Fruit fly (Drosophila melanogaster) whole organism, embryonic: ENCODE measurements around the gene CG6149.

Experiments used
- Adf1 ChIP-seq: fragments of 200-800 bp; sonication (Bioruptor generic); IDR thresholded peaks from 2 replicates; pipeline ENCODE4 v1.3.6; 2022; ENCODE audit warnings: missing biosample characterization, missing genetic modification characterization
- Awh ChIP-seq: fragments of 200-800 bp; sonication (Bioruptor generic); IDR thresholded peaks from 2 replicates; pipeline ENCODE4, ENCODE4 v1.3.6; 2022; ENCODE audit warnings: missing biosample characterization, missing genetic modification characterization
- B-H1 ChIP-seq: fragments of 200-800 bp; sonication (Bioruptor generic); IDR thresholded peaks from 3 replicates; pipeline ENCODE4 v1.3.6; 2022; ENCODE audit warnings: missing biosample characterization, missing genetic modification characterization
- Bteb2 ChIP-seq: fragments of 200-800 bp; sonication (Bioruptor generic); optimal IDR thresholded peaks from 2 replicates; lab custom pipeline; 2016; ENCODE audit warnings: missing biosample characterization, missing genetic modification characterization
- CG14014 ChIP-seq: fragments of 200-800 bp; sonication (Bioruptor generic); IDR thresholded peaks from 2 replicates; pipeline ENCODE4 v1.3.6; 2022; ENCODE audit warnings: missing biosample characterization, missing genetic modification characterization
- CG16813 ChIP-seq: fragments of 200-800 bp; sonication (Bioruptor generic); IDR thresholded peaks from 3 replicates; pipeline ENCODE4 v1.3.6; 2022; ENCODE audit warnings: missing biosample characterization, missing genetic modification characterization; ENCODE audit not compliant: partially characterized antibody
- CG16815 ChIP-seq: fragments of 200-800 bp; sonication (Bioruptor generic); optimal IDR thresholded peaks from 3 replicates; lab custom pipeline; 2017; ENCODE audit warnings: missing biosample characterization, mild to moderate bottlenecking, missing genetic modification characterization
- CG18476 ChIP-seq: fragments of 200-800 bp; sonication (Bioruptor generic); optimal IDR thresholded peaks from 2 replicates; lab custom pipeline; 2016; ENCODE audit warnings: missing biosample characterization, mild to moderate bottlenecking, missing genetic modification characterization
- CG32772 ChIP-seq: fragments of 200-800 bp; sonication (Bioruptor generic); IDR thresholded peaks from 2 replicates; pipeline ENCODE4 v1.3.6; 2022; ENCODE audit warnings: missing biosample characterization, missing genetic modification characterization
- CG3726 ChIP-seq: fragments of 200-800 bp; sonication (Bioruptor generic); IDR thresholded peaks from 3 replicates; pipeline ENCODE4, ENCODE4 v1.3.6; 2022; ENCODE audit warnings: missing biosample characterization, missing genetic modification characterization
- CG4360 ChIP-seq: fragments of 200-800 bp; sonication (Bioruptor generic); IDR thresholded peaks from 2 replicates; pipeline ENCODE4 v1.3.6; 2022; ENCODE audit warnings: missing biosample characterization, missing genetic modification characterization
- CG4617 ChIP-seq: fragments of 200-800 bp; sonication (Bioruptor generic); optimal IDR thresholded peaks from 3 replicates; lab custom pipeline; 2016; ENCODE audit warnings: missing biosample characterization, missing genetic modification characterization, borderline replicate concordance
- CG6689 ChIP-seq: fragments of 200-800 bp; sonication (Bioruptor generic); IDR thresholded peaks from 2 replicates; pipeline ENCODE4 v1.3.6; 2022; ENCODE audit warnings: missing biosample characterization, missing genetic modification characterization
- CG7745 ChIP-seq: fragments of 200-800 bp; sonication (Bioruptor generic); optimal IDR thresholded peaks from 2 replicates; lab custom pipeline; 2018; ENCODE audit warnings: missing biosample characterization, mild to moderate bottlenecking, missing genetic modification characterization, moderate library complexity
- CG9437 ChIP-seq: fragments of 200-800 bp; sonication (Bioruptor generic); optimal IDR thresholded peaks from 2 replicates; lab custom pipeline; 2018; ENCODE audit warnings: missing biosample characterization, mild to moderate bottlenecking, missing genetic modification characterization
- CG9609 ChIP-seq: fragments of 200-800 bp; sonication (Bioruptor generic); optimal IDR thresholded peaks from 3 replicates; lab custom pipeline; 2016; ENCODE audit warnings: missing biosample characterization, missing genetic modification characterization
- CG9797 ChIP-seq: fragments of 200-800 bp; sonication (Bioruptor generic); optimal IDR thresholded peaks from 3 replicates; lab custom pipeline; 2018; ENCODE audit warnings: missing biosample characterization, mild to moderate bottlenecking, missing genetic modification characterization
- D19A ChIP-seq: fragments of 200-800 bp; optimal IDR thresholded peaks from 3 replicates; lab custom pipeline; 2019; ENCODE audit warnings: missing biosample characterization, mild to moderate bottlenecking, missing genetic modification characterization, moderate library complexity
- D19B ChIP-seq: fragments of 200-800 bp; sonication (Bioruptor generic); optimal IDR thresholded peaks from 2 replicates; lab custom pipeline; 2017; ENCODE audit warnings: missing biosample characterization, mild to moderate bottlenecking, missing genetic modification characterization
- Deaf1 ChIP-seq: fragments of 200-800 bp; optimal IDR thresholded peaks from 3 replicates; lab custom pipeline; 2019; ENCODE audit warnings: missing biosample characterization, mild to moderate bottlenecking, missing genetic modification characterization, moderate library complexity
- Dfd ChIP-seq, 2 experiments: fragments of >200 bp; optimal IDR thresholded peaks; 2 replicates each; lab custom pipeline; 2017; ENCODE audit warnings: missing biosample characterization in 2 of 2, missing genetic modification characterization in 2 of 2
- E2f2 ChIP-seq: fragments of 200-800 bp; sonication (Bioruptor generic); IDR thresholded peaks from 2 replicates; pipeline ENCODE4 v1.3.6; 2022; ENCODE audit warnings: missing biosample characterization, missing genetic modification characterization
- ERR ChIP-seq: fragments of 200-800 bp; sonication (Bioruptor generic); optimal IDR thresholded peaks from 2 replicates; lab custom pipeline; 2016; ENCODE audit warnings: missing biosample characterization, missing genetic modification characterization
- HmgZ ChIP-seq: fragments of 200-800 bp; sonication (Bioruptor generic); optimal IDR thresholded peaks from 2 replicates; lab custom pipeline; 2018; ENCODE audit warnings: missing biosample characterization, mild to moderate bottlenecking, missing genetic modification characterization
- Hmx ChIP-seq: fragments of 200-800 bp; sonication (Bioruptor generic); optimal IDR thresholded peaks from 2 replicates; lab custom pipeline; 2016; ENCODE audit warnings: missing biosample characterization, missing genetic modification characterization
- Lhr ChIP-seq: fragments of 200-800 bp; sonication (Bioruptor generic); optimal IDR thresholded peaks from 3 replicates; lab custom pipeline; 2017; ENCODE audit warnings: mild to moderate bottlenecking, missing biosample characterization, missing genetic modification reagents, missing genetic modification characterization
- MESR4 ChIP-seq: fragments of 200-800 bp; sonication (Bioruptor generic); optimal IDR thresholded peaks from 2 replicates; lab custom pipeline; 2018; ENCODE audit warnings: missing biosample characterization, mild to moderate bottlenecking, missing genetic modification characterization, moderate library complexity
- Nf-YC ChIP-seq: fragments of 200-800 bp; optimal IDR thresholded peaks from 3 replicates; lab custom pipeline; 2019; ENCODE audit warnings: missing biosample characterization, mild to moderate bottlenecking, missing genetic modification characterization, moderate library complexity
- Stat92E ChIP-seq, 3 experiments: fragments of >200 bp in 2 of 3; fragments of 200-800 bp in 1 of 3; sonication (Bioruptor generic) in 1 of 3; optimal IDR thresholded peaks; 2 replicates each; lab custom pipeline; 2017 to 2019; ENCODE audit warnings: missing biosample characterization in 3 of 3, missing genetic modification characterization in 3 of 3, mild to moderate bottlenecking in 1 of 3, moderate library complexity in 1 of 3
- Usf ChIP-seq: fragments of 200-800 bp; sonication (Bioruptor generic); optimal IDR thresholded peaks from 2 replicates; lab custom pipeline; 2017; ENCODE audit warnings: missing genotype, missing biosample characterization, missing genetic modification characterization
- Vsx1 ChIP-seq: fragments of 200-800 bp; sonication (Bioruptor generic); optimal IDR thresholded peaks from 2 replicates; lab custom pipeline; 2017; ENCODE audit warnings: missing biosample characterization, mild to moderate bottlenecking, missing genetic modification characterization, missing genetic modification reagents
- ash1 ChIP-seq: fragments of 200-800 bp; sonication (Bioruptor generic); optimal IDR thresholded peaks from 2 replicates; lab custom pipeline; 2018; ENCODE audit warnings: missing biosample characterization, mild to moderate bottlenecking, missing genetic modification characterization
- bsh ChIP-seq, 2 experiments: fragments of 200-800 bp; sonication (Bioruptor generic); optimal IDR thresholded peaks; 2 replicates each; lab custom pipeline; 2017 to 2018; ENCODE audit warnings: mild to moderate bottlenecking in 2 of 2, missing biosample characterization in 2 of 2, missing genetic modification characterization in 2 of 2, moderate library complexity in 1 of 2
- chn ChIP-seq: fragments of 200-800 bp; sonication (Bioruptor generic); optimal IDR thresholded peaks from 2 replicates; lab custom pipeline; 2016; ENCODE audit warnings: missing biosample characterization, missing genetic modification characterization
- ci ChIP-seq: fragments of 200-800 bp; sonication (Bioruptor generic); IDR thresholded peaks from 3 replicates; pipeline ENCODE4 v1.3.6; 2022; ENCODE audit warnings: missing biosample characterization, missing genetic modification characterization
- crp ChIP-seq, 2 experiments: fragments of 200-800 bp; sonication (Bioruptor generic); optimal IDR thresholded peaks; 2 replicates in 1 of 2; 3 replicates in 1 of 2; lab custom pipeline; 2017; ENCODE audit warnings: missing biosample characterization in 2 of 2, missing genetic modification characterization in 2 of 2, mild to moderate bottlenecking in 1 of 2, moderate library complexity in 1 of 2
- dimm ChIP-seq: fragments of 200-800 bp; sonication (Bioruptor generic); IDR thresholded peaks from 2 replicates; pipeline ENCODE4 v1.3.6; 2022; ENCODE audit warnings: missing biosample characterization, missing genetic modification characterization
- gcm ChIP-seq: fragments of 200-800 bp; sonication (Bioruptor generic); optimal IDR thresholded peaks from 2 replicates; lab custom pipeline; 2019; ENCODE audit warnings: missing biosample characterization, mild to moderate bottlenecking, missing genetic modification characterization, moderate library complexity
- gsb-n ChIP-seq: fragments of 200-800 bp; sonication (Bioruptor generic); optimal IDR thresholded peaks from 3 replicates; lab custom pipeline; 2018; ENCODE audit warnings: missing biosample characterization, mild to moderate bottlenecking, missing genetic modification characterization
- kah ChIP-seq: fragments of 200-800 bp; sonication (Bioruptor generic); optimal IDR thresholded peaks from 2 replicates; lab custom pipeline; 2018; ENCODE audit warnings: missing biosample characterization, mild to moderate bottlenecking, missing genetic modification characterization
- kay ChIP-seq: fragments of 200-800 bp; sonication (Bioruptor generic); optimal IDR thresholded peaks from 2 replicates; lab custom pipeline; 2016; ENCODE audit warnings: missing biosample characterization, missing genetic modification characterization
- mld ChIP-seq: fragments of 200-800 bp; sonication (Bioruptor generic); IDR thresholded peaks from 3 replicates; pipeline ENCODE4 v1.3.6; 2022; ENCODE audit warnings: missing biosample characterization, missing genetic modification characterization; ENCODE audit not compliant: partially characterized antibody
- nerfin-2 ChIP-seq: fragments of 200-800 bp; sonication (Bioruptor generic); IDR thresholded peaks from 2 replicates; pipeline ENCODE4 v1.3.6; 2022; ENCODE audit warnings: missing biosample characterization, missing genetic modification characterization; ENCODE audit not compliant: partially characterized antibody
- phol ChIP-seq: fragments of 200-800 bp; sonication (Bioruptor generic); optimal IDR thresholded peaks from 3 replicates; lab custom pipeline; 2018; ENCODE audit warnings: missing biosample characterization, mild to moderate bottlenecking, missing genetic modification characterization, moderate library complexity
- rib ChIP-seq: fragments of 200-800 bp; sonication (Bioruptor generic); IDR thresholded peaks from 2 replicates; pipeline ENCODE4 v1.3.6; 2022; ENCODE audit warnings: missing biosample characterization, missing genetic modification characterization
- sima ChIP-seq: fragments of 200-800 bp; sonication (Bioruptor generic); optimal IDR thresholded peaks from 2 replicates; lab custom pipeline; 2016; ENCODE audit warnings: missing biosample characterization, missing genetic modification characterization
- tap ChIP-seq: fragments of 200-800 bp; optimal IDR thresholded peaks from 3 replicates; lab custom pipeline; 2019; ENCODE audit warnings: missing biosample characterization, mild to moderate bottlenecking, missing genetic modification characterization, moderate library complexity
- zfh1 ChIP-seq: fragments of 200-800 bp; sonication (Bioruptor generic); IDR thresholded peaks from 3 replicates; pipeline ENCODE4 v1.3.6; 2022; ENCODE audit warnings: missing biosample characterization, missing genetic modification characterization

CG6149 gene

dm6 chr3L:11405362-11406254, 29.7 kb downstream of the CG6149 start (continued):
- TF ChIP-seq crp (GFP tag; optimal IDR thresholded peaks at IDR 0.05; lab: Kevin White, UChicago) = peak in 1 of 2 experiments; percentile 53
- peak; percentile 80 for TF ChIP-seq rib
- TF ChIP-seq B-H1 (GFP tag; lab: Robert Waterston, UW) = peak; percentile 93
- peak; percentile 95 for TF ChIP-seq tap (tag; lab: Kevin White, UChicago)
- TF ChIP-seq D19A = peak; percentile 92
- peak; percentile 95 for TF ChIP-seq gcm (GFP tag; lab: Kevin White, UChicago)
- TF ChIP-seq Nf-YC (tag; lab: Kevin White, UChicago) = peak; percentile 75
- TF ChIP-seq kay (GFP tag; lab: Kevin White, UChicago) = peak; percentile 86
- peak; percentile 97 for TF ChIP-seq Awh (GFP tag; lab: Robert Waterston, UW)
- peak; percentile 84 for TF ChIP-seq CG9437 (GFP tag; lab: Kevin White, UChicago)
- peak; percentile 78 for TF ChIP-seq E2f2 (GFP tag; lab: Robert Waterston, UW)
- TF ChIP-seq CG7745 (tag; lab: Kevin White, UChicago) = peak; percentile 73
- peak; percentile 96 for TF ChIP-seq gsb-n (tag; lab: Kevin White, UChicago)
- peak; percentile 90 for TF ChIP-seq Bteb2 (GFP tag; lab: Kevin White, UChicago)
- peak; percentile 89 for TF ChIP-seq CG18476
- peak; percentile 96 for TF ChIP-seq CG14014 (GFP tag; lab: Robert Waterston, UW)
- peak; percentile 49 for TF ChIP-seq sima (GFP tag; lab: Kevin White, UChicago)
- peak; percentile 96 for TF ChIP-seq chn (GFP tag; lab: Kevin White, UChicago)
- peak; percentile 95 for TF ChIP-seq CG32772 (GFP tag; lab: Robert Waterston, UW)
- peak; percentile 91 for TF ChIP-seq Lhr (GFP tag; lab: Kevin White, UChicago)
- TF ChIP-seq zfh1 = peak; percentile 98
- TF ChIP-seq Stat92E (GFP tag; optimal IDR thresholded peaks at IDR 0.05; lab: Kevin White, UChicago) = peak in 1 of 3 experiments; percentile 93
- peak; percentile 74 for TF ChIP-seq Hmx (GFP tag; lab: Kevin White, UChicago)
- TF ChIP-seq CG4617 (GFP tag; lab: Kevin White, UChicago) = peak; percentile 82
- no peak for TF ChIP-seq Dfd (GFP tag; optimal IDR thresholded peaks at IDR 0.05; lab: Kevin White, UChicago)
- TF ChIP-seq D19B (GFP tag; lab: Kevin White, UChicago) = peak; percentile 56
- TF ChIP-seq phol = peak; percentile 95
- peak; percentile 86 for TF ChIP-seq Usf (GFP tag; lab: Kevin White, UChicago)
- peak; percentile 86 for TF ChIP-seq kah (GFP tag; lab: Kevin White, UChicago)
- peak; percentile 94 for TF ChIP-seq CG3726 (GFP tag; lab: Robert Waterston, UW)
- TF ChIP-seq CG6689 (GFP tag; lab: Robert Waterston, UW) = peak; percentile 95
- TF ChIP-seq HmgZ (tag; lab: Kevin White, UChicago) = peak; percentile 94
- TF ChIP-seq CG16813 (GFP tag; lab: Robert Waterston, UW) = peak; percentile 41; the same call in 2 of the 3 replicates
- TF ChIP-seq Adf1 (GFP tag; lab: Robert Waterston, UW) = peak; percentile 26
- TF ChIP-seq CG16815 (GFP tag; lab: Kevin White, UChicago) = peak; percentile 94
- TF ChIP-seq ERR (GFP tag; lab: Kevin White, UChicago) = peak; percentile 77
- peak; percentile 74 for TF ChIP-seq Vsx1 (GFP tag; lab: Kevin White, UChicago)
- TF ChIP-seq ash1 (GFP tag; lab: Kevin White, UChicago) = no peak
- no peak for TF ChIP-seq mld
- TF ChIP-seq Deaf1 (tag; lab: Kevin White, UChicago) = peak; percentile 70
- peak; percentile 93 for TF ChIP-seq dimm (GFP tag; lab: Robert Waterston, UW)
- no peak for TF ChIP-seq CG9797 (GFP tag; lab: Kevin White, UChicago)
- peak; percentile 99 for TF ChIP-seq ci (GFP tag; lab: Robert Waterston, UW)
- peak; percentile 91 to 99 for TF ChIP-seq bsh (GFP tag; optimal IDR thresholded peaks at IDR 0.05; lab: Kevin White, UChicago)
- TF ChIP-seq nerfin-2 (GFP tag; lab: Robert Waterston, UW) = no peak
- TF ChIP-seq CG4360 (GFP tag; lab: Robert Waterston, UW) = peak; percentile 75
- TF ChIP-seq CG9609 (GFP tag; lab: Kevin White, UChicago) = peak; percentile 93
- peak; percentile 46 for TF ChIP-seq MESR4
